Worm (Caenorhabditis elegans) whole organism, L3 larva: ENCODE results near the gene arrd-2.

ENCODE experiments used
- ZK546.5 ChIP-seq: sonication (generic microtip); optimal IDR thresholded peaks from 2 replicates; lab custom pipeline; 2017; ENCODE audit warnings: missing biosample characterization, missing genetic modification characterization
- daf-12 ChIP-seq: fragments of 150-350 bp; optimal IDR thresholded peaks from 2 replicates; lab custom pipeline; 2014; ENCODE audit warnings: missing biosample characterization, missing genetic modification reagents, missing genetic modification characterization
- elt-2 ChIP-seq: sonication (generic microtip); optimal IDR thresholded peaks from 2 replicates; lab custom pipeline; 2016; ENCODE audit warnings: missing genetic modification reagents, mild to moderate bottlenecking, missing genetic modification characterization, missing compliant biosample characterization
- fkh-10 ChIP-seq: sonication (generic microtip); optimal IDR thresholded peaks from 2 replicates; lab custom pipeline; 2017; ENCODE audit warnings: missing biosample characterization, missing genetic modification reagents, missing genetic modification characterization
- nhr-11 ChIP-seq: fragments of 150-350 bp; optimal IDR thresholded peaks from 2 replicates; lab custom pipeline; 2014; ENCODE audit warnings: missing biosample characterization, missing genetic modification characterization
- nhr-237 ChIP-seq: fragments of 150-350 bp; optimal IDR thresholded peaks from 2 replicates; lab custom pipeline; 2014; ENCODE audit warnings: missing biosample characterization, missing genetic modification characterization
- nhr-67 ChIP-seq: fragments of 150-350 bp; optimal IDR thresholded peaks from 2 replicates; lab custom pipeline; 2014; ENCODE audit warnings: missing biosample characterization, missing genetic modification characterization
- pqm-1 ChIP-seq: fragments of 150-350 bp; optimal IDR thresholded peaks from 2 replicates; lab custom pipeline; 2017; ENCODE audit warnings: missing biosample characterization, missing genetic modification characterization, inconsistent platforms
- sea-2 ChIP-seq: fragments of 150-350 bp; sonication (generic microtip); optimal IDR thresholded peaks from 4 replicates; lab custom pipeline; 2014; ENCODE audit warnings: missing biosample characterization, missing genetic modification reagents, missing genetic modification characterization
- snpc-4 ChIP-seq: fragments of 150-350 bp; optimal IDR thresholded peaks from 2 replicates; lab custom pipeline; 2014; ENCODE audit warnings: missing biosample characterization, missing genetic modification characterization
- unc-39 ChIP-seq: sonication (generic microtip); optimal IDR thresholded peaks from 4 replicates; lab custom pipeline; 2017; ENCODE audit warnings: missing biosample characterization, missing genetic modification characterization
- unc-62 ChIP-seq: fragments of 150-350 bp; sonication (generic microtip); optimal IDR thresholded peaks from 4 replicates; lab custom pipeline; 2014; ENCODE audit warnings: missing biosample characterization, missing genetic modification reagents, missing genetic modification characterization
- zag-1 ChIP-seq: fragments of 150-350 bp; optimal IDR thresholded peaks from 2 replicates; lab custom pipeline; 2014; ENCODE audit warnings: missing biosample characterization, missing genetic modification characterization

DNA sequence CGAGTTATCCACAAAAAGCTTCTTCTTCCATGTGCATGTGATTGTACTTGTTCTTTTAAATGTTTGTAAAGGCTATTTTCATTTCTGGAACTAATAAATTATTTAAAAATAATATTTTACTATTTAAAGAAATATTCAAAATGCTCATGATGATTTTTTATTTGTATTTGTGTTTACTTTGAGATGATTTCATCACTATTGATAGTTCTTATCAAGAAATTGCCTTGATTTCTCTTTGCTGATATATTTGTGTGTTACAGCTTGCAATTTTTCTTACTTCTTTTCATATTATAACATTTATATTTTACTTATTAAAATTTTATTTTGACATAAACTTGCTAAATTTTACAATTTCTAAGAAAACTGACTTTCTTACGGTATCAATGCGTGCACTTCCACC, 29.4 kb upstream of the arrd-2 start:
- TF ChIP-seq nhr-237 (tag; lab: Kevin White, UChicago) (no peak), nhr-67 (tag; lab: Kevin White, UChicago) (no peak), pqm-1 (tag; lab: Kevin White, UChicago) (no peak), daf-12 (tag; lab: Kevin White, UChicago) (no peak), snpc-4 (tag; lab: Kevin White, UChicago) (no peak), zag-1 (no peak), unc-39 (tag; lab: Kevin White, UChicago) (no peak), elt-2 (tag; lab: Kevin White, UChicago) (peak; percentile 38), fkh-10 (GFP tag; lab: Kevin White, UChicago) (no peak), ZK546.5 (tag; lab: Kevin White, UChicago) (no peak), sea-2 (GFP tag; lab: Kevin White, UChicago) (no peak), nhr-11 (tag; lab: Kevin White, UChicago) (no peak), unc-62 (GFP tag; lab: Kevin White, UChicago) (no peak)
